Worm (Caenorhabditis elegans): Measurements from ENCODE around the gene Y69A2AR.28.

DNA sequence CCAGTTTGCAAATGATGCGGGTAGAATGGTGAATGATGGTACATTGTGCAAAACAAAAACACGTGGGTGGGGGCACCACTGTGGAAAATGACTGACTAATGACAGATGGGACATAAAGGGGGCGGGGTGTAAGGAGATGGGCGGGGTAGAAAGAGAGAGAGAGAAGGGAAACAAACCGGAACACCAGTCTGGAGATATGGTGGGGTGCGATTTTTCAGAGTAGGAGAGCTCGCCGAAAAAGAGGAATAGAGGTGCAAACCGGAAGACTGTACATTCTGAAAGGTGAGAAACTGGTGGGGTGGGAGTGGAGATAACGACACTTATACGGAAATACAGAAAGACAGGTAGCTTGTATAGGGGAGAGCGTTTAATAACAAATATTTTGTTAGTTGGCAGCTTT is 15.3 kb upstream of the Y69A2AR.28 start, which contains the start of gene ngn-1:
- TF ChIP-seq dao-5 (tag; optimal IDR thresholded peaks at IDR 0.05) (no peak), him-1 (tag; optimal IDR thresholded peaks at IDR 0.05) (no peak)
